Worm (Caenorhabditis elegans): ENCODE measurements around the gene nhr-205.

DNA sequence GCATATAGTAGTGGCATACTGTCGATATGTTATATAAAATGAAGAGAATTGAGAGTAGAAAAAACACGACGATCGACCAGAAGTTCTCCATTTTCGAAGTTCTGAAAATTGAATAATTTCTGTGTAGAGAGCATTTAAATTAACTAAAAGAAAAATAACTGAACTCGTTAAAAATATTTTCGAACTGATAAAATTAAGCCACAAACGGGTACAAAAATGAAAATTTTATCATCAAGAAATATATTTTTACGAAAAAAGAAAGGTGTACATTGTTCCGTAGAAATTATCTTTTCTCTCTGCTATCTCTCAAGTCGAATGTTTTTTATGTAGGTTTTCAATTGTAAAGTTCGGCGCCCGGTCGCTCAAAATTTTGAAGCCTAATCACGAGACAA lies 50.6 kb downstream of the nhr-205 start, which contains the start of gene acl-2:
- TF ChIP-seq tab-1 (GFP tag; IDR thresholded peaks at IDR 0.05) (no peak), cog-1 (tag; optimal IDR thresholded peaks at IDR 0.05) (no peak), flt-1 (GFP tag; IDR thresholded peaks at IDR 0.05) (no peak)

All from whole organism, midembryonic.